Worm (Caenorhabditis elegans) whole organism, early embryonic: ENCODE results near the gene nas-7.

Experiments
- flt-1 ChIP-seq: fragments of 200-800 bp; sonication (Bioruptor generic); IDR thresholded peaks from 2 replicates; pipeline ENCODE4 v1.3.6; 2022; ENCODE audit warnings: missing genetic modification characterization, missing compliant biosample characterization
- hnd-1 ChIP-seq: sonication (generic microtip); optimal IDR thresholded peaks from 2 replicates; lab custom pipeline; 2016; ENCODE audit warnings: missing genetic modification characterization, missing compliant biosample characterization
- tbx-37 ChIP-seq: fragments of 200-800 bp; sonication (Bioruptor generic); conservative IDR thresholded peaks from 2 replicates; pipeline ENCODE4 v1.3.6; 2022; ENCODE audit warnings: missing genetic modification reagents, missing genetic modification characterization, missing compliant biosample characterization

DNA sequence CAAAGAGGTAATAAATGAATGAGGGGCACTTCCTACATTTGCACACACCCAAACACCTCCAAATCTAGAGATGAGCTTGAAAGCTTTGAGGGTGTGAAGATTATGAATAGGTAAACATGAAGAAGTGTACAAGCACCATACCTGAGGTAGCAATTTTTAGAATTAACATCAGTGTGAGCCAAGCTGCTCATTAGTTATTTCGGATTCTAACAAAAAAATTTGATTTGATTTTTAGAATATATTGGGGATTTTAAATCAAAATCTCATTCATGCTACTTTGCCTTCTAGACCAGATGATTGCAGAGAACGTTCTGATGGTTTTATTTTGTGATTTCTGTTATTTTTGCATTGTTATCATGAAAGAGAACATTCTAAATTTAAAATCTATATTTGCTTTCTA, 11.2 kb upstream of the nas-7 start:
- TF ChIP-seq flt-1 (GFP tag; lab: Robert Waterston, UW) (no peak), hnd-1 (tag; lab: Kevin White, UChicago) (no peak), tbx-37 (GFP tag; lab: Robert Waterston, UW) (no peak)
